Fruit fly (Drosophila melanogaster) whole organism: Measurements from ENCODE around the gene Usp14.

ENCODE experiments used
- CG8478 ChIP-seq: fragments of >200 bp; optimal IDR thresholded peaks from 2 replicates; lab custom pipeline; 2018; ENCODE audit warnings: inconsistent platforms
- EcR ChIP-seq, 2 experiments: fragments of >200 bp; optimal IDR thresholded peaks; 2 replicates each; lab custom pipeline; 2017; ENCODE audit warnings: missing biosample characterization in 2 of 2, missing genetic modification characterization in 2 of 2, missing genetic modification reagents in 2 of 2
- pan ChIP-seq: fragments of >200 bp; optimal IDR thresholded peaks from 2 replicates; lab custom pipeline; 2017
- psq ChIP-seq: fragments of >200 bp; optimal IDR thresholded peaks from 2 replicates; lab custom pipeline; 2017

DNA sequence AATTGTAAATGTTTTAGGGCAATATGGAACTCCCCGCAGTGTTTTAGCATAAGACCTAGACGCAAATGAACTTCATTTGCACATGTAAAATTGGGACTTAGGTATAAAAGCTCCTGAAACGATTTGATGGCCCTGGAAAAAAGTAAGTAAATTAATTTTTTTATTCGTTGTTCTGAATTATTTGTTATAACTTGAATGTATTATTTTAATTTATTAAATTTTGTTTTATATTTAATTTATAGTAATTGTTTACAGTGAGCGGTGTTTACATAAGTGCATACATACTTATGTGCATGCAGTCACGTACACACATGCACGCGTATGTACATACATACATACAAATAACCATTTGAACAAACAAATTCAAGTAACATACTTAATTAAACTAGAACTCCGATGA, 37.8 kb downstream of the Usp14 start:
- TF ChIP-seq CG8478 (no peak), pan (lab: Kevin White, UChicago) (no peak), psq (no peak), EcR (GFP tag; optimal IDR thresholded peaks at IDR 0.05; lab: Kevin White, UChicago) (no peak)
